Worm (Caenorhabditis elegans) whole organism, mixed stage, embryonic: ENCODE measurements around the gene F07B10.4.
"Not testable (repeated sequence)": the region's sequence is repeated elsewhere in the genome, so short reads cannot be mapped to it uniquely, and the experiment has no call there.

Experiments used
- M03D4.4 ChIP-seq: sonication (generic microtip); optimal IDR thresholded peaks from 2 replicates; lab custom pipeline; 2017; ENCODE audit warnings: mild to moderate bottlenecking, missing genetic modification characterization, missing compliant biosample characterization
- bed-3 ChIP-seq: fragments of 200-800 bp; sonication (Bioruptor generic); optimal IDR thresholded peaks from 3 replicates; lab custom pipeline; 2018; ENCODE audit warnings: mild to moderate bottlenecking, missing genetic modification characterization, moderate library complexity, missing compliant biosample characterization
- blmp-1 ChIP-seq: fragments of 150-350 bp; optimal IDR thresholded peaks from 2 replicates; lab custom pipeline; 2014; ENCODE audit warnings: missing biosample characterization, missing genetic modification characterization
- ceh-39 ChIP-seq: fragments of 150-350 bp; optimal IDR thresholded peaks from 2 replicates; lab custom pipeline; 2014; ENCODE audit warnings: missing biosample characterization, missing genetic modification characterization
- ceh-43 ChIP-seq: fragments of 200-800 bp; sonication (Bioruptor generic); optimal IDR thresholded peaks from 2 replicates; lab custom pipeline; 2018; ENCODE audit warnings: mild to moderate bottlenecking, missing genetic modification characterization, moderate library complexity, missing compliant biosample characterization
- ceh-83 ChIP-seq: fragments of 200-800 bp; sonication (Bioruptor generic); optimal IDR thresholded peaks from 2 replicates; lab custom pipeline; 2018; ENCODE audit warnings: mild to moderate bottlenecking, missing genetic modification characterization, missing compliant biosample characterization
- ces-1 ChIP-seq: fragments of 150-350 bp; optimal IDR thresholded peaks from 2 replicates; lab custom pipeline; 2014; ENCODE audit warnings: missing biosample characterization, missing genetic modification reagents, missing genetic modification characterization
- cnd-1 ChIP-seq: fragments of 200-800 bp; sonication (Bioruptor generic); optimal IDR thresholded peaks from 2 replicates; lab custom pipeline; 2018; ENCODE audit warnings: mild to moderate bottlenecking, missing genetic modification characterization, missing compliant biosample characterization
- elt-1 ChIP-seq: sonication (generic microtip); optimal IDR thresholded peaks from 2 replicates; lab custom pipeline; 2017; ENCODE audit warnings: missing genetic modification characterization, mild to moderate bottlenecking, missing compliant biosample characterization, antibody characterized with exemption, moderate library complexity, borderline replicate concordance; ENCODE audit not compliant: insufficient read depth
- elt-3 ChIP-seq: fragments of 150-350 bp; optimal IDR thresholded peaks from 2 replicates; lab custom pipeline; 2014; ENCODE audit warnings: missing biosample characterization, missing genetic modification characterization
- flh-1 ChIP-seq: fragments of 200-800 bp; sonication (Bioruptor generic); optimal IDR thresholded peaks from 2 replicates; lab custom pipeline; 2018; ENCODE audit warnings: mild to moderate bottlenecking, missing genetic modification characterization, moderate library complexity, missing compliant biosample characterization
- ham-2 ChIP-seq: fragments of 200-800 bp; sonication (Bioruptor generic); optimal IDR thresholded peaks from 2 replicates; lab custom pipeline; 2018; ENCODE audit warnings: mild to moderate bottlenecking, missing genetic modification characterization, missing compliant biosample characterization
- hlh-1 ChIP-seq: fragments of 150-350 bp; optimal IDR thresholded peaks from 2 replicates; lab custom pipeline; 2014; ENCODE audit warnings: missing biosample characterization, missing genetic modification reagents, missing genetic modification characterization
- lin-13 ChIP-seq: fragments of 150-350 bp; optimal IDR thresholded peaks from 2 replicates; lab custom pipeline; 2014; ENCODE audit warnings: missing biosample characterization, missing genetic modification characterization
- lin-32 ChIP-seq: fragments of 200-800 bp; sonication (Bioruptor generic); optimal IDR thresholded peaks from 2 replicates; lab custom pipeline; 2018; ENCODE audit warnings: mild to moderate bottlenecking, missing genetic modification characterization, missing compliant biosample characterization
- lsy-2 ChIP-seq: fragments of 150-350 bp; optimal IDR thresholded peaks from 2 replicates; lab custom pipeline; 2014; ENCODE audit warnings: missing biosample characterization, missing genetic modification characterization
- mab-5 ChIP-seq: fragments of 150-350 bp; optimal IDR thresholded peaks from 2 replicates; lab custom pipeline; 2014; ENCODE audit warnings: missing biosample characterization, missing genetic modification characterization
- mep-1 ChIP-seq: fragments of 150-350 bp; optimal IDR thresholded peaks from 2 replicates; lab custom pipeline; 2017; ENCODE audit warnings: missing biosample characterization, missing genetic modification reagents, missing genetic modification characterization, inconsistent platforms
- mls-2 ChIP-seq: sonication (generic microtip); optimal IDR thresholded peaks from 2 replicates; lab custom pipeline; 2016; ENCODE audit warnings: mild to moderate bottlenecking, missing genetic modification characterization, moderate library complexity, missing compliant biosample characterization
- nhr-12 ChIP-seq: fragments of 150-350 bp; optimal IDR thresholded peaks from 2 replicates; lab custom pipeline; 2014; ENCODE audit warnings: missing biosample characterization, missing genetic modification characterization
- nhr-2 ChIP-seq: fragments of 150-350 bp; optimal IDR thresholded peaks from 2 replicates; lab custom pipeline; 2014; ENCODE audit warnings: missing biosample characterization, missing genetic modification characterization
- nhr-237 ChIP-seq: fragments of 150-350 bp; optimal IDR thresholded peaks from 2 replicates; lab custom pipeline; 2014; ENCODE audit warnings: missing biosample characterization, missing genetic modification characterization
- nhr-76 ChIP-seq: sonication (generic microtip); optimal IDR thresholded peaks from 2 replicates; lab custom pipeline; 2017; ENCODE audit warnings: missing biosample characterization, missing genetic modification characterization
- pha-4 ChIP-seq: fragments of 150-350 bp; optimal IDR thresholded peaks from 2 replicates; lab custom pipeline; 2018; ENCODE audit warnings: missing biosample characterization, missing genetic modification reagents, missing genetic modification characterization
- sem-2 ChIP-seq: fragments of 200-800 bp; sonication (Bioruptor generic); optimal IDR thresholded peaks from 2 replicates; lab custom pipeline; 2018; ENCODE audit warnings: mild to moderate bottlenecking, missing genetic modification characterization, missing compliant biosample characterization
- snpc-4 ChIP-seq: fragments of 150-350 bp; optimal IDR thresholded peaks from 2 replicates; lab custom pipeline; 2014; ENCODE audit warnings: missing biosample characterization, missing genetic modification characterization
- sptf-1 ChIP-seq: sonication (generic microtip); optimal IDR thresholded peaks from 2 replicates; lab custom pipeline; 2017; ENCODE audit warnings: mild to moderate bottlenecking, missing genetic modification characterization, moderate library complexity, missing compliant biosample characterization
- tbx-8 ChIP-seq: fragments of 200-800 bp; sonication (Bioruptor generic); optimal IDR thresholded peaks from 2 replicates; lab custom pipeline; 2018; ENCODE audit warnings: mild to moderate bottlenecking, missing genetic modification characterization, moderate library complexity, missing compliant biosample characterization
- unc-120 ChIP-seq: sonication (generic microtip); optimal IDR thresholded peaks from 2 replicates; lab custom pipeline; 2017; ENCODE audit warnings: missing genetic modification characterization, missing compliant biosample characterization; ENCODE audit not compliant: poor library complexity, severe bottlenecking
- unc-39 ChIP-seq: fragments of 150-350 bp; optimal IDR thresholded peaks from 2 replicates; lab custom pipeline; 2014; ENCODE audit warnings: missing biosample characterization, missing genetic modification characterization
- unc-62 ChIP-seq: fragments of 150-350 bp; optimal IDR thresholded peaks from 2 replicates; lab custom pipeline; 2014; ENCODE audit warnings: missing biosample characterization, missing genetic modification reagents, missing genetic modification characterization
- zip-8 ChIP-seq: fragments of 150-350 bp; optimal IDR thresholded peaks from 2 replicates; lab custom pipeline; 2014; ENCODE audit warnings: missing biosample characterization, missing genetic modification characterization
- ztf-11 ChIP-seq: fragments of 150-350 bp; optimal IDR thresholded peaks from 2 replicates; lab custom pipeline; 2014; ENCODE audit warnings: missing biosample characterization, missing genetic modification characterization

The F07B10.4 gene

DNA sequence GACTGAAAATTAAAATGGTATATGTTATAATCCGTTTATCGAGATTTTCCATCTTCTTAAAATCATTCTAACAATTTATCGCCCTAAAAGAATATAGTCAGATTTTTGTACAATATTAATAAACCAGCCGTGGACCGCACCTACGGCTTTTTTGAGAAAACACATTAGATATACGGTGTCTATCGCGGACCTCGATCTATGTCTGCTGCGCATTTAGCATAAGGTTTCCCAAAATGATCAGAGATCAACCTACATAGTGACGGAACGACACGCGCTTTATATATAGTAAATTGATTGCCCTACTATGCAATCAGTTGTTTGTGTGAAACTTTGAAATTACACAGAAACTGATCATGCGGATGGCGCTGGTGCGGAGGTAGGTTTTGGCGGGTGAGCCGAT, 29.8 kb upstream of the F07B10.4 start:
- TF ChIP-seq nhr-237 (no peak), pha-4 (no peak), elt-3 (no peak), M03D4.4 (tag; lab: Kevin White, UChicago) (no peak), flh-1 (GFP tag; lab: Kevin White, UChicago) (no peak), nhr-2 (no peak), unc-120 (tag; lab: Kevin White, UChicago) (no peak), ztf-11 (tag; lab: Kevin White, UChicago) (no peak)

DNA sequence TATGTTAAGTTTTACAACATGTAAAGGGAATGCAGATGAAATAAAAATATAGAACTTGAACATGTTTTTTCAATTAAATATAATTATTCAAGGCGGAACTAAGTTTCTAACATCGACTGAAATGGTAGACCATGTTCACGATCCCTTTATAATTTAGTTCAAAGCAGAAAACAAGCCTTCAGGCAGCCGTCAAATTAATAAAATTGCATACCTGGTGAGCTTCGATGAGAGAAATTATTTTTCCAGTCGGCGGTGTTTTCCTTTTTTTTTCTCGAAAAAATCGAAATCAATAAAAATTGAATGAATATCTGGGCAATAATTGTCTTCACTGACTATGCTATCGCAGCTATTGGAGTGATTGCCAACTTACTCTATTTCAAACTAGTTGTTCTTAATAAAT, 28.0 kb upstream of the F07B10.4 start, which contains the start of gene C03E10.1:
C03E10.1 (plus strand) TSS at position 301 of the 400 bp plus-strand sequence.
- TF ChIP-seq unc-120 (tag; lab: Kevin White, UChicago) (no peak), ceh-83 (GFP tag; lab: Kevin White, UChicago) (no peak), tbx-8 (GFP tag; lab: Kevin White, UChicago) (no peak), hlh-1 (tag; lab: Kevin White, UChicago) (no peak), bed-3 (GFP tag; lab: Kevin White, UChicago) (no peak), lin-13 (no peak), cnd-1 (tag; lab: Kevin White, UChicago) (no peak), ceh-39 (no peak)

DNA sequence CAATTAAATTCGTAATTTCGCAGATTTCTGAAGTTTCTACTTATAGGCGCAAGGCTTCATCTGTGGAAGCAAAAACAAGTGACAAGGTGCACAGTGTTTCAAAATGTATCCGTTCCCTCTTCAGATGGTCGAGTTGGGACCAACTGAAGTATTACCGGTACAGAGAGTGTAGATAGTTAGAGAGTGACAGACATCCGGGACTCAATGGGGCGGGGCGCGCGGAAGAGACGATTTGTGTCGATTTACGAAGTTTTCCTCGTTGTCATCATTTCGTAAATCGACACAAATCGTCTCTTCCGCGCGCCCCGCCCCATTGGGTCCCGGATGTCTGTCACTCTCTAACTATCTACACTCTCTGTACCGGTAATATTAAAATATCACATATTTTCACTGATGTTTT, 23.2 kb upstream of the F07B10.4 start, which contains the start of gene C03E10.3:
C03E10.3 (plus strand) TSS at position 301 of the 400 bp plus-strand sequence.
- TF ChIP-seq nhr-12 (tag; lab: Kevin White, UChicago); pha-4; unc-39 (tag; lab: Kevin White, UChicago): not testable (repeated sequence)
- TF ChIP-seq, all 35 proteins: peak for 0; not testable (repeated sequence) for 35

DNA sequence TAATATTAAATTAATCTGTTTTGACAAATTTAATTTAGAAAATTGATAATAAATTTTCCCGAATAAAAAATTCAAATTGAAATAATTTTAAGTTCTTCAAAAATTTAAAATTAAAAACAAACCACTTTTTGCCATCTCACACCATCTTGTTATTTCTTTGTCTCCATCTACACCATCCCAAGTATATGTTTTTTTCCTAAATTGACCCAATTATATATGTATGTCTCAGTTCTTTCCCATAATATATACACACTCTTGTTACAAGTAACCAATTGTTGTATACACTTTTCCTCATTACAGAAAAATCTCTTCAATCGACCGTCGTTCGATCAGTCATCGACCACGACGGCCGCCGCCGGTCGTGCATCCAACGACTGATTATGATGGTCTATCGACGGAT, 19.3 kb upstream of the F07B10.4 start, which contains the start of gene gly-20:
gly-20 (plus strand) TSS at position 301 of the 400 bp plus-strand sequence.
- no peak for TF ChIP-seq unc-62 (GFP tag; lab: Kevin White, UChicago)

DNA sequence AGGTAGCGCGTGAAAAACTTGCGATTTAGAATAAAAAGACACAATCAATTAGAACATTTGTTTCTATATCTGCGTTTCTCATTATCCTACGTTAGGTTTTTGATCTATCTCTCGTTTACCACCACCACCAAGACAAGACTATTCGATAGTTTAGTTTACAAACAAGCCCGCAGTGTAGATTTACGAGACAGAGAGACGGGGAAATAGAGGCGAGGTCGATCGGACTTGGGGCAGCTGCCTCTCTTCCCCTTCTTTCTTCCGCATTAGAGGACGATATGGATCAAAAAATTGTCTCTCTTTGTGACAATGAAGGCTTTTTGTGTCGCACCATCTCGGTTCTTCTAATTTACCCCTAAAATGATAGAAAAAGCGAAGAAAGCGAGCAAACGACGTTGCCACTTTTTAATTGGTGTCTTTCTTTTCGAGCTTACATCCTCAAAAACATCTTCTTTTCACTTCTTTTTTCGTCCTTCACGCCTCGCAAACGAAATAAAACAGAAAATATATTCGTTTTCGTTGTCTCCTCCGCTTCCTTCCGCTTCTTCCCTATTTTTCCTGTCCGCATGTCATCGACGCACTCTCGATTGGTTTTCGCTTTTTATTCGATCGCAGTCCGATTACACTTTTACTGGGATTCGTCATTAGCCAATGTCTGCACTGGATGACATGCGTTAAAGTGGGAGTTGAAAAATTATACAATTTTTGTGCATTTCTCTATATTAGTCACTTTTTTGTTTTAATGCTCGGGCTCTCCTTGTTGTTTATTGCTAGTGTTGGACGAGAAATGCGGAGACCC, 18.7 kb upstream of the F07B10.4 start:
- TF ChIP-seq snpc-4 (tag; lab: Kevin White, UChicago): no peak
- TF ChIP-seq nhr-237: no peak
- peak; percentile 39 for TF ChIP-seq unc-62 (GFP tag; lab: Kevin White, UChicago)
- TF ChIP-seq mab-5 (tag; lab: Kevin White, UChicago): no peak
- no peak for TF ChIP-seq sptf-1 (tag; lab: Kevin White, UChicago)
- TF ChIP-seq nhr-2: no peak
- TF ChIP-seq elt-1 (tag; lab: Kevin White, UChicago): peak; percentile 41
- TF ChIP-seq ceh-39: peak; percentile 39
- TF ChIP-seq tbx-8 (GFP tag; lab: Kevin White, UChicago): no peak
- TF ChIP-seq bed-3 (GFP tag; lab: Kevin White, UChicago): no peak
- no peak for TF ChIP-seq flh-1 (GFP tag; lab: Kevin White, UChicago)
- peak; percentile 65 for TF ChIP-seq ham-2 (GFP tag; lab: Kevin White, UChicago)
- no peak for TF ChIP-seq ceh-43 (GFP tag; lab: Kevin White, UChicago)
- no peak for TF ChIP-seq nhr-12 (tag; lab: Kevin White, UChicago)
- no peak for TF ChIP-seq unc-39 (tag; lab: Kevin White, UChicago)
- no peak for TF ChIP-seq pha-4
- TF ChIP-seq ces-1: peak; percentile 3
- no peak for TF ChIP-seq zip-8
- TF ChIP-seq nhr-76 (tag; lab: Kevin White, UChicago): no peak
- TF ChIP-seq lsy-2 (tag; lab: Kevin White, UChicago): no peak
- peak; percentile 7 for TF ChIP-seq mep-1 (tag; lab: Kevin White, UChicago)
- no peak for TF ChIP-seq ztf-11 (tag; lab: Kevin White, UChicago)
- TF ChIP-seq mls-2 (tag; lab: Kevin White, UChicago): no peak
- no peak for TF ChIP-seq M03D4.4 (tag; lab: Kevin White, UChicago)
- TF ChIP-seq unc-120 (tag; lab: Kevin White, UChicago): peak; percentile 38
- TF ChIP-seq sem-2 (GFP tag; lab: Kevin White, UChicago): no peak
- no peak for TF ChIP-seq cnd-1 (tag; lab: Kevin White, UChicago)
- peak; percentile 91 for TF ChIP-seq hlh-1 (tag; lab: Kevin White, UChicago)
- no peak for TF ChIP-seq ceh-83 (GFP tag; lab: Kevin White, UChicago)
- peak; percentile 69 for TF ChIP-seq blmp-1 (tag; lab: Kevin White, UChicago)
- no peak for TF ChIP-seq lin-32
- TF ChIP-seq lin-13: no peak
